Worm (Caenorhabditis elegans) whole organism, mixed stage, embryonic: ENCODE measurements around the gene Y53G8AM.8.

Experiments
- elt-3 ChIP-seq: fragments of 150-350 bp; optimal IDR thresholded peaks from 2 replicates; lab custom pipeline; 2014; ENCODE audit warnings: missing biosample characterization, missing genetic modification characterization
- lin-13 ChIP-seq: fragments of 150-350 bp; optimal IDR thresholded peaks from 2 replicates; lab custom pipeline; 2014; ENCODE audit warnings: missing biosample characterization, missing genetic modification characterization
- mab-5 ChIP-seq: fragments of 150-350 bp; optimal IDR thresholded peaks from 2 replicates; lab custom pipeline; 2014; ENCODE audit warnings: missing biosample characterization, missing genetic modification characterization
- nhr-2 ChIP-seq: fragments of 150-350 bp; optimal IDR thresholded peaks from 2 replicates; lab custom pipeline; 2014; ENCODE audit warnings: missing biosample characterization, missing genetic modification characterization
- nhr-237 ChIP-seq: fragments of 150-350 bp; optimal IDR thresholded peaks from 2 replicates; lab custom pipeline; 2014; ENCODE audit warnings: missing biosample characterization, missing genetic modification characterization
- pha-4 ChIP-seq: fragments of 150-350 bp; optimal IDR thresholded peaks from 2 replicates; lab custom pipeline; 2018; ENCODE audit warnings: missing biosample characterization, missing genetic modification reagents, missing genetic modification characterization

ce11 chrIII:3307379-3307778 is 28.9 kb upstream of the Y53G8AM.8 start:
- TF ChIP-seq mab-5 (tag; lab: Kevin White, UChicago) (no peak), nhr-2 (tag; lab: Kevin White, UChicago) (no peak), pha-4 (tag; lab: Kevin White, UChicago) (peak; percentile 76), nhr-237 (no peak), lin-13 (tag; lab: Kevin White, UChicago) (no peak), elt-3 (tag; lab: Kevin White, UChicago) (no peak)
